Worm (Caenorhabditis elegans) whole organism, L1 larva: ENCODE data around the gene C05G5.5.

Experiments used
- ama-1 ChIP-seq: fragments of 150-350 bp; optimal IDR thresholded peaks from 2 replicates; lab custom pipeline; 2014
- ceh-88 ChIP-seq: fragments of 200-800 bp; sonication (Bioruptor generic); IDR thresholded peaks from 2 replicates; pipeline ENCODE4 v1.3.6; 2022; ENCODE audit warnings: missing genetic modification characterization, missing compliant biosample characterization
- egl-27 ChIP-seq, 2 experiments: fragments of 150-350 bp in 1 of 2; sonication (generic microtip); optimal IDR thresholded peaks; 3 replicates each; lab custom pipeline; 2017 to 2018; ENCODE audit warnings: missing biosample characterization in 2 of 2, missing genetic modification characterization in 2 of 2, missing genetic modification reagents in 2 of 2
- elt-2 ChIP-seq: sonication (generic microtip); optimal IDR thresholded peaks from 2 replicates; lab custom pipeline; 2016; ENCODE audit warnings: missing genetic modification characterization, mild to moderate bottlenecking, inconsistent platforms, missing compliant biosample characterization, missing genetic modification reagents
- elt-3 ChIP-seq, 6 experiments: fragments of 150-350 bp in 1 of 6; sonication (generic microtip); optimal IDR thresholded peaks; 2 replicates each; lab custom pipeline; 2017 to 2018; ENCODE audit warnings: missing biosample characterization in 6 of 6, missing genetic modification characterization in 6 of 6, inconsistent platforms in 1 of 6
- lin-39 ChIP-seq: fragments of 150-350 bp; optimal IDR thresholded peaks from 2 replicates; lab custom pipeline; 2014; ENCODE audit warnings: missing biosample characterization, missing genetic modification reagents, missing genetic modification characterization
- nhr-12 ChIP-seq: sonication (generic microtip); optimal IDR thresholded peaks from 2 replicates; lab custom pipeline; 2017; ENCODE audit warnings: missing biosample characterization, missing genetic modification characterization
- nhr-28 ChIP-seq: fragments of 150-350 bp; optimal IDR thresholded peaks from 2 replicates; lab custom pipeline; 2014; ENCODE audit warnings: missing biosample characterization, missing genetic modification characterization
- nhr-90 ChIP-seq: sonication (generic microtip); optimal IDR thresholded peaks from 2 replicates; lab custom pipeline; 2016; ENCODE audit warnings: mild to moderate bottlenecking, missing genetic modification characterization, missing compliant biosample characterization; ENCODE audit not compliant: poor library complexity
- snpc-4 ChIP-seq: fragments of 150-350 bp; optimal IDR thresholded peaks from 2 replicates; lab custom pipeline; 2014; ENCODE audit warnings: missing biosample characterization, missing genetic modification characterization
- sptf-1 ChIP-seq: fragments of 150-350 bp; optimal IDR thresholded peaks from 2 replicates; lab custom pipeline; 2014; ENCODE audit warnings: missing biosample characterization, missing genetic modification characterization
- tlp-1 ChIP-seq: fragments of 150-350 bp; optimal IDR thresholded peaks from 2 replicates; lab custom pipeline; 2014; ENCODE audit warnings: missing biosample characterization, missing genetic modification characterization
- zag-1 ChIP-seq: fragments of 150-350 bp; optimal IDR thresholded peaks from 2 replicates; lab custom pipeline; 2014; ENCODE audit warnings: missing biosample characterization, missing genetic modification characterization

- TF ChIP-seq ceh-88 (GFP tag; lab: Robert Waterston, UW) (no peak), zag-1 (tag; lab: Kevin White, UChicago) (no peak), egl-27 (tag; optimal IDR thresholded peaks at IDR 0.05; lab: Kevin White, UChicago) (no peak), snpc-4 (tag; lab: Kevin White, UChicago) (no peak), nhr-28 (tag; lab: Kevin White, UChicago) (no peak), tlp-1 (no peak), nhr-12 (tag; lab: Kevin White, UChicago) (no peak), lin-39 (tag; lab: Kevin White, UChicago) (no peak), sptf-1 (tag; lab: Kevin White, UChicago) (no peak), ama-1 (lab: Kevin White, UChicago) (no peak), elt-3 (tag; optimal IDR thresholded peaks at IDR 0.05; lab: Kevin White, UChicago) (no peak), nhr-90 (tag; lab: Kevin White, UChicago) (no peak), elt-2 (tag; lab: Kevin White, UChicago) (no peak)
Observed at ce11 chrX:14775222-14775621, 14.3 kb upstream of the C05G5.5 start.
